Fruit fly (Drosophila melanogaster) whole organism, embryonic: Measurements from ENCODE around the gene CG13126.

Source experiments
- Ada2b ChIP-seq: fragments of 200-800 bp; sonication (Bioruptor generic); IDR thresholded peaks from 2 replicates; pipeline ENCODE4 v1.3.6; 2022; ENCODE audit warnings: missing biosample characterization, missing genetic modification characterization
- BtbVII ChIP-seq: fragments of 200-800 bp; sonication (Bioruptor generic); optimal IDR thresholded peaks from 3 replicates; lab custom pipeline; 2017; ENCODE audit warnings: missing biosample characterization, mild to moderate bottlenecking, missing genetic modification characterization
- CG11504 ChIP-seq: fragments of 200-800 bp; sonication (Bioruptor generic); optimal IDR thresholded peaks from 3 replicates; lab custom pipeline; 2019; ENCODE audit warnings: missing biosample characterization, mild to moderate bottlenecking, missing genetic modification characterization, moderate library complexity
- CG11723 ChIP-seq: fragments of 200-800 bp; sonication (Bioruptor generic); optimal IDR thresholded peaks from 2 replicates; lab custom pipeline; 2017; ENCODE audit warnings: missing biosample characterization, mild to moderate bottlenecking, missing genetic modification characterization
- CG14965 ChIP-seq: fragments of 200-800 bp; sonication (Bioruptor generic); optimal IDR thresholded peaks from 2 replicates; lab custom pipeline; 2016; ENCODE audit warnings: missing biosample characterization, missing genetic modification characterization, borderline replicate concordance
- CG2116 ChIP-seq: fragments of 200-800 bp; sonication (Bioruptor generic); optimal IDR thresholded peaks from 3 replicates; lab custom pipeline; 2018; ENCODE audit warnings: missing biosample characterization, mild to moderate bottlenecking, missing genetic modification characterization
- CG2678 ChIP-seq: fragments of 200-800 bp; sonication (Bioruptor generic); optimal IDR thresholded peaks from 3 replicates; lab custom pipeline; 2019; ENCODE audit warnings: missing biosample characterization, mild to moderate bottlenecking, missing genetic modification characterization, moderate library complexity
- CG30431 ChIP-seq: fragments of 200-800 bp; sonication (Bioruptor generic); optimal IDR thresholded peaks from 2 replicates; lab custom pipeline; 2017; ENCODE audit warnings: missing biosample characterization, missing genetic modification characterization
- CG3065 ChIP-seq: fragments of 200-800 bp; sonication (Bioruptor generic); optimal IDR thresholded peaks from 2 replicates; lab custom pipeline; 2016; ENCODE audit warnings: missing biosample characterization, missing genetic modification characterization
- CG31441 ChIP-seq: fragments of 200-800 bp; sonication (Bioruptor generic); IDR thresholded peaks from 2 replicates; pipeline ENCODE4 v1.3.6; 2022; ENCODE audit warnings: missing biosample characterization, missing genetic modification characterization
- CG33557 ChIP-seq: fragments of 200-800 bp; sonication (Bioruptor generic); optimal IDR thresholded peaks from 2 replicates; lab custom pipeline; 2019; ENCODE audit warnings: missing biosample characterization, mild to moderate bottlenecking, missing genetic modification characterization, moderate library complexity
- CG3847 ChIP-seq: fragments of 200-800 bp; sonication (Bioruptor generic); IDR thresholded peaks from 2 replicates; pipeline ENCODE4 v1.3.6; 2022; ENCODE audit warnings: missing biosample characterization, missing genetic modification characterization
- CG43689 ChIP-seq: fragments of 200-800 bp; sonication (Bioruptor generic); IDR thresholded peaks from 2 replicates; pipeline ENCODE4 v1.3.6; 2022; ENCODE audit warnings: missing biosample characterization, missing genetic modification characterization
- CG6813 ChIP-seq: fragments of 200-800 bp; sonication (Bioruptor generic); optimal IDR thresholded peaks from 2 replicates; lab custom pipeline; 2017; ENCODE audit warnings: missing biosample characterization, missing genetic modification characterization, mild to moderate bottlenecking, moderate library complexity, missing genetic modification reagents
- CG7745 ChIP-seq: fragments of 200-800 bp; sonication (Bioruptor generic); optimal IDR thresholded peaks from 2 replicates; lab custom pipeline; 2018; ENCODE audit warnings: missing biosample characterization, mild to moderate bottlenecking, missing genetic modification characterization, moderate library complexity
- CG9437 ChIP-seq: fragments of 200-800 bp; sonication (Bioruptor generic); optimal IDR thresholded peaks from 2 replicates; lab custom pipeline; 2018; ENCODE audit warnings: missing biosample characterization, mild to moderate bottlenecking, missing genetic modification characterization
- CG9932 ChIP-seq: fragments of 200-800 bp; sonication (Bioruptor generic); IDR thresholded peaks from 2 replicates; pipeline ENCODE4 v1.3.6; 2022; ENCODE audit warnings: missing biosample characterization, missing genetic modification characterization
- E2f1 ChIP-seq: fragments of 200-800 bp; sonication (Bioruptor generic); IDR thresholded peaks from 2 replicates; pipeline ENCODE4 v1.3.6; 2022; ENCODE audit warnings: missing biosample characterization, missing genetic modification characterization
- Hmr ChIP-seq: fragments of 200-800 bp; sonication (Bioruptor generic); optimal IDR thresholded peaks from 3 replicates; lab custom pipeline; 2017; ENCODE audit warnings: mild to moderate bottlenecking, missing biosample characterization, missing genetic modification reagents, missing genetic modification characterization
- NC2β ChIP-seq: fragments of 200-800 bp; sonication (Bioruptor generic); optimal IDR thresholded peaks from 2 replicates; lab custom pipeline; 2016; ENCODE audit warnings: missing biosample characterization, missing genetic modification characterization
- Nf-YB ChIP-seq: fragments of 200-800 bp; sonication (Bioruptor generic); optimal IDR thresholded peaks from 3 replicates; lab custom pipeline; 2019; ENCODE audit warnings: missing biosample characterization, mild to moderate bottlenecking, missing genetic modification characterization, moderate library complexity
- NfI ChIP-seq: fragments of 200-800 bp; sonication (Bioruptor generic); optimal IDR thresholded peaks from 3 replicates; lab custom pipeline; 2018; ENCODE audit warnings: missing biosample characterization, mild to moderate bottlenecking, missing genetic modification characterization, moderate library complexity
- Oaz ChIP-seq: fragments of 200-800 bp; sonication (Bioruptor generic); IDR thresholded peaks from 2 replicates; pipeline ENCODE4 v1.3.6; 2022; ENCODE audit warnings: missing biosample characterization, missing genetic modification characterization
- Sox100B ChIP-seq: fragments of 200-800 bp; sonication (Bioruptor generic); optimal IDR thresholded peaks from 3 replicates; lab custom pipeline; 2018; ENCODE audit warnings: missing biosample characterization, mild to moderate bottlenecking, missing genetic modification characterization
- ap ChIP-seq: fragments of 200-800 bp; sonication (Bioruptor generic); IDR thresholded peaks from 2 replicates; pipeline ENCODE4 v1.3.6; 2022; ENCODE audit warnings: missing biosample characterization, missing genetic modification characterization
- ato ChIP-seq: fragments of 200-800 bp; sonication (Bioruptor generic); IDR thresholded peaks from 2 replicates; pipeline ENCODE4 v1.3.6; 2022; ENCODE audit warnings: missing biosample characterization, missing genetic modification characterization; ENCODE audit not compliant: partially characterized antibody
- bcd ChIP-seq: fragments of 200-800 bp; sonication (Bioruptor generic); optimal IDR thresholded peaks from 2 replicates; lab custom pipeline; 2017; ENCODE audit warnings: missing biosample characterization, mild to moderate bottlenecking, missing genetic modification characterization
- cad ChIP-seq: fragments of >200 bp; optimal IDR thresholded peaks from 2 replicates; lab custom pipeline; 2017; ENCODE audit warnings: missing biosample characterization, missing genetic modification characterization
- ci ChIP-seq: fragments of 200-800 bp; sonication (Bioruptor generic); IDR thresholded peaks from 3 replicates; pipeline ENCODE4 v1.3.6; 2022; ENCODE audit warnings: missing biosample characterization, missing genetic modification characterization
- corto ChIP-seq: fragments of 200-800 bp; sonication (Bioruptor generic); optimal IDR thresholded peaks from 2 replicates; lab custom pipeline; 2016; ENCODE audit warnings: missing biosample characterization, mild to moderate bottlenecking, missing genetic modification characterization, moderate library complexity
- dan ChIP-seq: fragments of 200-800 bp; sonication (Bioruptor generic); IDR thresholded peaks from 2 replicates; pipeline ENCODE4 v1.3.6; 2022; ENCODE audit warnings: missing biosample characterization, missing genetic modification characterization
- dmrt99B ChIP-seq: fragments of 200-800 bp; sonication (Bioruptor generic); optimal IDR thresholded peaks from 2 replicates; lab custom pipeline; 2018; ENCODE audit warnings: missing biosample characterization, mild to moderate bottlenecking, missing genetic modification characterization, moderate library complexity
- dpn ChIP-seq, 2 experiments: fragments of 200-800 bp; sonication (Bioruptor generic); optimal IDR thresholded peaks; 3 replicates each; lab custom pipeline; 2016; ENCODE audit warnings: missing biosample characterization in 2 of 2, missing genetic modification characterization in 2 of 2
- gcm2 ChIP-seq: fragments of 200-800 bp; sonication (Bioruptor generic); optimal IDR thresholded peaks from 2 replicates; lab custom pipeline; 2016; ENCODE audit warnings: missing biosample characterization, missing genetic modification characterization
- ham ChIP-seq: fragments of 200-800 bp; sonication (Bioruptor generic); IDR thresholded peaks from 2 replicates; pipeline ENCODE4 v1.3.6; 2022; ENCODE audit warnings: missing biosample characterization, missing genetic modification characterization
- insv ChIP-seq, 2 experiments: fragments of 200-800 bp; sonication (Bioruptor generic); optimal IDR thresholded peaks; 3 replicates each; lab custom pipeline; 2016 to 2018; ENCODE audit warnings: missing biosample characterization in 2 of 2, missing genetic modification characterization in 2 of 2
- knrl ChIP-seq: fragments of 200-800 bp; sonication (Bioruptor generic); IDR thresholded peaks from 3 replicates; pipeline ENCODE4 v1.3.6; 2022; ENCODE audit warnings: missing biosample characterization, missing genetic modification characterization; ENCODE audit not compliant: partially characterized antibody
- lov ChIP-seq, 2 experiments: fragments of 200-800 bp in 1 of 2; fragments of >200 bp in 1 of 2; sonication (Bioruptor generic) in 1 of 2; IDR thresholded peaks in 1 of 2; optimal IDR thresholded peaks in 1 of 2; 2 replicates in 1 of 2; 3 replicates in 1 of 2; pipeline versions ENCODE4 v1.3.6 to Lab custom; 2017 to 2022; ENCODE audit warnings: missing biosample characterization in 1 of 2, missing genetic modification characterization in 1 of 2
- nau ChIP-seq: fragments of 200-800 bp; sonication (Bioruptor generic); optimal IDR thresholded peaks from 3 replicates; lab custom pipeline; 2017; ENCODE audit warnings: missing biosample characterization, mild to moderate bottlenecking, missing genetic modification characterization, missing genetic modification reagents
- nerfin-2 ChIP-seq: fragments of 200-800 bp; sonication (Bioruptor generic); IDR thresholded peaks from 2 replicates; pipeline ENCODE4 v1.3.6; 2022; ENCODE audit warnings: missing biosample characterization, missing genetic modification characterization; ENCODE audit not compliant: partially characterized antibody
- odd ChIP-seq: fragments of 200-800 bp; sonication (Bioruptor generic); optimal IDR thresholded peaks from 2 replicates; lab custom pipeline; 2017; ENCODE audit warnings: missing biosample characterization, mild to moderate bottlenecking, missing genetic modification characterization
- onecut ChIP-seq: fragments of 200-800 bp; sonication (Bioruptor generic); IDR thresholded peaks from 2 replicates; pipeline ENCODE4 v1.3.6; 2022; ENCODE audit warnings: missing biosample characterization, missing genetic modification characterization
- pan ChIP-seq, 4 experiments: fragments of >200 bp in 3 of 4; fragments of 200-800 bp in 1 of 4; sonication (Bioruptor generic) in 1 of 4; optimal IDR thresholded peaks in 3 of 4; IDR thresholded peaks in 1 of 4; 2 replicates each; pipeline versions ENCODE4 v1.3.6 to Lab custom; 2017 to 2022; ENCODE audit warnings: missing biosample characterization in 2 of 4, missing genetic modification characterization in 2 of 4, mixed read lengths in 1 of 4
- ro ChIP-seq: fragments of 200-800 bp; sonication (Bioruptor generic); IDR thresholded peaks from 2 replicates; pipeline ENCODE4 v1.3.6; 2022; ENCODE audit warnings: missing biosample characterization, missing genetic modification characterization
- row ChIP-seq: fragments of 200-800 bp; sonication (Bioruptor generic); IDR thresholded peaks from 3 replicates; pipeline ENCODE4 v1.3.6; 2022; ENCODE audit warnings: missing biosample characterization, missing genetic modification characterization
- salm ChIP-seq: fragments of 200-800 bp; sonication (Bioruptor generic); optimal IDR thresholded peaks from 2 replicates; lab custom pipeline; 2018; ENCODE audit warnings: missing biosample characterization, mild to moderate bottlenecking, missing genetic modification characterization
- sens ChIP-seq: fragments of 200-800 bp; sonication (Bioruptor generic); peaks from one replicate; lab custom pipeline; 2016; ENCODE audit warnings: missing biosample characterization, missing genetic modification characterization
- so ChIP-seq: fragments of 200-800 bp; sonication (Bioruptor generic); IDR thresholded peaks from 3 replicates; pipeline ENCODE4 v1.3.6; 2022; ENCODE audit warnings: missing biosample characterization, missing genetic modification characterization
- tna ChIP-seq: fragments of 200-800 bp; sonication (Bioruptor generic); IDR thresholded peaks from 2 replicates; pipeline ENCODE4 v1.3.6; 2022; ENCODE audit warnings: missing biosample characterization, missing genetic modification characterization; ENCODE audit not compliant: partially characterized antibody
- zen2 ChIP-seq: fragments of 200-800 bp; sonication (Bioruptor generic); IDR thresholded peaks from 3 replicates; pipeline ENCODE4 v1.3.6; 2022; ENCODE audit warnings: missing biosample characterization, missing genetic modification characterization; ENCODE audit not compliant: partially characterized antibody

Gene CG13126

DNA sequence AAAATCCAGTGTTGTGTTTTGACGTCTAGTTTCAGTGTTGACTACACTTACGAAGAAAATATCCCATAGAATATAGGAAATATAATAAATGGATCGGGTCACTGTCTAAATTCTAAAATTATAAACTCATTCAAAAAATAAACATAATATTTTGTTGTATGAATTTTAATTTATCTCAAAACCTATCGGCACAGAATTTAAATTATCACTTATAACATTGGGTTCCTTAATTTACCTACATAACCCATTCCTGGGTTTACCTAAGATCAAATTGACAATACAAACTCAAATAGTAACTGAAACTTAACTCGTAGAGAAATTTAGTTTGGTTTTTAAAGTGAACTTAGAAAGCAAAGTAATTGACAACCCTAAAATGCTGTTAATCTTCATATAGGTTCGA is 42.6 kb upstream of the CG13126 start (continued):
- TF ChIP-seq Hmr, result no peak
- peak; percentile 30; the same call in 1 of the 2 replicates for TF ChIP-seq ap (GFP tag; lab: Robert Waterston, UW)
- no peak for TF ChIP-seq dmrt99B (tag; lab: Kevin White, UChicago)
- TF ChIP-seq knrl, result no peak
- TF ChIP-seq E2f1 (GFP tag; lab: Robert Waterston, UW), result no peak
- TF ChIP-seq ato (GFP tag; lab: Robert Waterston, UW), result no peak
- no peak for TF ChIP-seq BtbVII (GFP tag; lab: Kevin White, UChicago)
- TF ChIP-seq nau (GFP tag; lab: Kevin White, UChicago), result no peak
- TF ChIP-seq dan, result no peak
- TF ChIP-seq CG7745, result no peak
- no peak for TF ChIP-seq Ada2b (GFP tag; lab: Robert Waterston, UW)
- no peak for TF ChIP-seq ro (GFP tag; lab: Robert Waterston, UW)
- TF ChIP-seq onecut (GFP tag; lab: Robert Waterston, UW), result no peak
- no peak for TF ChIP-seq CG2678 (tag; lab: Kevin White, UChicago)
- no peak for TF ChIP-seq CG11504 (tag; lab: Kevin White, UChicago)
- TF ChIP-seq CG3065, result no peak
- no peak for TF ChIP-seq CG6813 (GFP tag; lab: Kevin White, UChicago)
- no peak for TF ChIP-seq CG11723 (GFP tag; lab: Kevin White, UChicago)
- TF ChIP-seq Oaz, result no peak
- no peak for TF ChIP-seq Nf-YB (GFP tag; lab: Kevin White, UChicago)
- TF ChIP-seq cad (GFP tag; lab: Kevin White, UChicago), result no peak
- TF ChIP-seq odd (GFP tag; lab: Kevin White, UChicago), result no peak
- TF ChIP-seq CG3847 (GFP tag; lab: Robert Waterston, UW), result no peak
- peak; percentile 20 for TF ChIP-seq CG9437
- peak; percentile 82 for TF ChIP-seq sens
- TF ChIP-seq lov (optimal IDR thresholded peaks at IDR 0.05; lab: Kevin White, UChicago), result no peak
- no peak for TF ChIP-seq lov (GFP tag; IDR thresholded peaks at IDR 0.05; lab: Robert Waterston, UW)
- TF ChIP-seq tna (GFP tag; lab: Robert Waterston, UW), result no peak
- TF ChIP-seq CG2116 (GFP tag; lab: Kevin White, UChicago), result peak; percentile 26
- TF ChIP-seq gcm2 (GFP tag; lab: Kevin White, UChicago), result no peak
- no peak for TF ChIP-seq insv (GFP tag; optimal IDR thresholded peaks at IDR 0.05; lab: Kevin White, UChicago)
- TF ChIP-seq CG30431, result no peak
- no peak for TF ChIP-seq nerfin-2 (GFP tag; lab: Robert Waterston, UW)
- peak; percentile 16 for TF ChIP-seq CG33557 (GFP tag; lab: Kevin White, UChicago)
- no peak for TF ChIP-seq CG43689 (GFP tag; lab: Robert Waterston, UW)
- no peak for TF ChIP-seq ci (GFP tag; lab: Robert Waterston, UW)
- TF ChIP-seq CG9932, result no peak
- TF ChIP-seq NfI (GFP tag; lab: Kevin White, UChicago), result no peak
- no peak for TF ChIP-seq ham (GFP tag; lab: Robert Waterston, UW)
- TF ChIP-seq salm (tag; lab: Kevin White, UChicago), result no peak
- TF ChIP-seq pan (optimal IDR thresholded peaks at IDR 0.05; lab: Kevin White, UChicago), result no peak
- TF ChIP-seq pan (GFP tag; optimal IDR thresholded peaks at IDR 0.05 in 1 of 2, IDR thresholded peaks at IDR 0.05 in 1 of 2), result no peak
- no peak for TF ChIP-seq Sox100B (GFP tag; lab: Kevin White, UChicago)
- no peak for TF ChIP-seq so (GFP tag; lab: Robert Waterston, UW)
- 0 out of 2 replicates have a peak, but pooled peaks have one; percentile 36 for TF ChIP-seq CG31441 (GFP tag; lab: Robert Waterston, UW)
- no peak for TF ChIP-seq CG14965 (GFP tag; lab: Kevin White, UChicago)
- no peak for TF ChIP-seq bcd
- TF ChIP-seq row (GFP tag; lab: Robert Waterston, UW), result peak; percentile 53; the same call in 1 of the 3 replicates
- no peak for TF ChIP-seq zen2 (GFP tag; lab: Robert Waterston, UW)
- TF ChIP-seq dpn (GFP tag; optimal IDR thresholded peaks at IDR 0.05; lab: Kevin White, UChicago), result peak in 1 of 2 experiments; percentile 23
- no peak for TF ChIP-seq NC2β (GFP tag; lab: Kevin White, UChicago)
- TF ChIP-seq corto (GFP tag; lab: Kevin White, UChicago), result no peak
